Worm (Caenorhabditis elegans) whole organism, L3 larva: ENCODE results near the gene pfk-1.1.

ENCODE experiments used
- ZK546.5 ChIP-seq: sonication (generic microtip); optimal IDR thresholded peaks from 2 replicates; lab custom pipeline; 2017; ENCODE audit warnings: missing biosample characterization, missing genetic modification characterization
- jun-1 ChIP-seq: fragments of 150-350 bp; optimal IDR thresholded peaks from 2 replicates; lab custom pipeline; 2014; ENCODE audit warnings: missing biosample characterization, missing genetic modification reagents, missing genetic modification characterization
- nhr-28 ChIP-seq: fragments of 150-350 bp; optimal IDR thresholded peaks from 2 replicates; lab custom pipeline; 2014; ENCODE audit warnings: missing biosample characterization, missing genetic modification characterization
- nhr-67 ChIP-seq: fragments of 150-350 bp; optimal IDR thresholded peaks from 2 replicates; lab custom pipeline; 2014; ENCODE audit warnings: missing biosample characterization, missing genetic modification characterization
- snpc-4 ChIP-seq: fragments of 150-350 bp; optimal IDR thresholded peaks from 2 replicates; lab custom pipeline; 2014; ENCODE audit warnings: missing biosample characterization, missing genetic modification characterization
- ztf-11 ChIP-seq: fragments of 150-350 bp; optimal IDR thresholded peaks from 2 replicates; lab custom pipeline; 2014; ENCODE audit warnings: missing biosample characterization, missing genetic modification characterization

DNA sequence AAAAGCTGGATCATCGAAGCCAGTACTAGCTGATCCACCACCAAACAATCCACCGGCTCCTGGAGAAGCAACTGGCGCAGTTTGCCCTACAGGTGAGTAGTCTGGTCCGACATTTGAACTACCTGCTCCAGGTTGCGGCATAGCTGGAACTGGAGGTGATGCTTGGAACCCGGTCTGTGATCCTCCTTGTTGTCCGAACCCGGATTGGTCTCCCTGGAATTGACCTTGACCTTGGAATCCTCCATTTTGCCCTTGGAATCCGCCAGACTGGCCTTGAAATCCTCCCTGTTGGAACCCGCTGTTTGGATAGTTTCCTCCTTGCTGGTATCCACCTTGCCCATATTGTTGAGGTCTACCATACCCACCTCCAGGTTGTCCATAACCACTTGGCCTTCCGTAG is 5.3 kb downstream of the pfk-1.1 start:
- no peak for TF ChIP-seq snpc-4
- TF ChIP-seq jun-1 (tag; lab: Kevin White, UChicago), result no peak
- no peak for TF ChIP-seq nhr-67
- no peak for TF ChIP-seq ztf-11 (tag; lab: Kevin White, UChicago)
- TF ChIP-seq nhr-28 (tag; lab: Kevin White, UChicago), result no peak
- no peak for TF ChIP-seq ZK546.5 (tag; lab: Kevin White, UChicago)
